Worm (Caenorhabditis elegans) whole organism, L2 larva: ENCODE measurements around the gene srw-22.

ENCODE experiments used
- C34F6.9 ChIP-seq: fragments of 150-350 bp; optimal IDR thresholded peaks from 2 replicates; lab custom pipeline; 2014; ENCODE audit warnings: missing biosample characterization, missing genetic modification characterization
- F13H6.1 ChIP-seq: sonication (generic microtip); optimal IDR thresholded peaks from 2 replicates; lab custom pipeline; 2016; ENCODE audit warnings: missing genetic modification characterization, missing compliant biosample characterization
- R02D3.7 ChIP-seq: fragments of 150-350 bp; optimal IDR thresholded peaks from 2 replicates; lab custom pipeline; 2014; ENCODE audit warnings: missing biosample characterization, missing genetic modification characterization
- Y55F3AM.14 ChIP-seq: fragments of 200-800 bp; sonication (Bioruptor generic); optimal IDR thresholded peaks from 2 replicates; lab custom pipeline; 2018; ENCODE audit warnings: mild to moderate bottlenecking, missing genetic modification characterization, missing compliant biosample characterization
- ZK546.5 ChIP-seq: sonication (generic microtip); optimal IDR thresholded peaks from 2 replicates; lab custom pipeline; 2017; ENCODE audit warnings: missing biosample characterization, missing genetic modification characterization
- alr-1 ChIP-seq: fragments of 150-350 bp; optimal IDR thresholded peaks from 2 replicates; lab custom pipeline; 2014; ENCODE audit warnings: missing biosample characterization, missing genetic modification characterization
- aly-2 ChIP-seq: fragments of 150-350 bp; optimal IDR thresholded peaks from 2 replicates; lab custom pipeline; 2014; ENCODE audit warnings: missing biosample characterization, missing genetic modification characterization
- ama-1 ChIP-seq: fragments of 150-350 bp; optimal IDR thresholded peaks from 2 replicates; lab custom pipeline; 2018; ENCODE audit warnings: inconsistent platforms
- blmp-1 ChIP-seq: sonication (generic microtip); optimal IDR thresholded peaks from 2 replicates; lab custom pipeline; 2017; ENCODE audit warnings: missing genetic modification characterization, mild to moderate bottlenecking, missing compliant biosample characterization, antibody characterized with exemption, moderate library complexity; ENCODE audit not compliant: insufficient read depth
- ceh-16 ChIP-seq: fragments of 150-350 bp; optimal IDR thresholded peaks from 2 replicates; lab custom pipeline; 2014; ENCODE audit warnings: missing biosample characterization, missing genetic modification characterization
- ceh-82 ChIP-seq: fragments of 150-350 bp; optimal IDR thresholded peaks from 2 replicates; lab custom pipeline; 2014; ENCODE audit warnings: missing biosample characterization, missing genetic modification characterization
- crh-2 ChIP-seq: sonication (generic microtip); optimal IDR thresholded peaks from 2 replicates; lab custom pipeline; 2017; ENCODE audit warnings: missing biosample characterization, missing genetic modification characterization
- dmd-4 ChIP-seq: sonication (generic microtip); optimal IDR thresholded peaks from 2 replicates; lab custom pipeline; 2017; ENCODE audit warnings: missing biosample characterization, missing genetic modification characterization
- egl-27 ChIP-seq: sonication (generic microtip); optimal IDR thresholded peaks from 3 replicates; lab custom pipeline; 2017; ENCODE audit warnings: missing biosample characterization, missing genetic modification reagents, missing genetic modification characterization
- elt-1 ChIP-seq: fragments of 150-350 bp; optimal IDR thresholded peaks from 2 replicates; lab custom pipeline; 2014; ENCODE audit warnings: missing biosample characterization, missing genetic modification characterization
- elt-3 ChIP-seq: sonication (generic microtip); optimal IDR thresholded peaks from 2 replicates; lab custom pipeline; 2017; ENCODE audit warnings: missing biosample characterization, missing genetic modification characterization
- fos-1 ChIP-seq: fragments of 150-350 bp; optimal IDR thresholded peaks from 2 replicates; lab custom pipeline; 2014; ENCODE audit warnings: missing biosample characterization, missing genetic modification characterization
- gmeb-1 ChIP-seq: fragments of 150-350 bp; optimal IDR thresholded peaks from 2 replicates; lab custom pipeline; 2014; ENCODE audit warnings: missing biosample characterization, missing genetic modification characterization
- lin-13 ChIP-seq: fragments of 150-350 bp; optimal IDR thresholded peaks from 2 replicates; lab custom pipeline; 2014; ENCODE audit warnings: missing biosample characterization, missing genetic modification reagents, missing genetic modification characterization
- lsy-2 ChIP-seq, 2 experiments: fragments of 150-350 bp in 1 of 2; sonication (generic microtip) in 1 of 2; optimal IDR thresholded peaks; 2 replicates each; lab custom pipeline; 2014 to 2017; ENCODE audit warnings: missing biosample characterization in 2 of 2, missing genetic modification characterization in 2 of 2
- mab-5 ChIP-seq: fragments of 150-350 bp; optimal IDR thresholded peaks from 2 replicates; lab custom pipeline; 2014; ENCODE audit warnings: missing biosample characterization, missing genetic modification characterization
- mbf-1 ChIP-seq: sonication (generic microtip); optimal IDR thresholded peaks from 2 replicates; lab custom pipeline; 2017; ENCODE audit warnings: missing biosample characterization, missing genetic modification characterization
- nhr-10 ChIP-seq: sonication (generic microtip); optimal IDR thresholded peaks from 2 replicates; lab custom pipeline; 2017; ENCODE audit warnings: missing biosample characterization, missing genetic modification characterization
- nhr-11 ChIP-seq: fragments of 150-350 bp; optimal IDR thresholded peaks from 2 replicates; lab custom pipeline; 2014; ENCODE audit warnings: missing biosample characterization, missing genetic modification characterization
- nhr-12 ChIP-seq: fragments of 150-350 bp; optimal IDR thresholded peaks from 2 replicates; lab custom pipeline; 2014; ENCODE audit warnings: missing biosample characterization, missing genetic modification characterization
- nhr-129 ChIP-seq: fragments of 150-350 bp; optimal IDR thresholded peaks from 2 replicates; lab custom pipeline; 2014; ENCODE audit warnings: missing biosample characterization, missing genetic modification characterization
- nhr-237 ChIP-seq: fragments of 150-350 bp; optimal IDR thresholded peaks from 2 replicates; lab custom pipeline; 2014; ENCODE audit warnings: missing biosample characterization, missing genetic modification characterization
- nhr-25 ChIP-seq: fragments of 150-350 bp; sonication (generic microtip); optimal IDR thresholded peaks from 3 replicates; lab custom pipeline; 2014; ENCODE audit warnings: missing biosample characterization, missing genetic modification characterization
- nhr-6 ChIP-seq: fragments of 150-350 bp; optimal IDR thresholded peaks from 2 replicates; lab custom pipeline; 2014; ENCODE audit warnings: missing biosample characterization, missing genetic modification characterization
- peb-1 ChIP-seq: fragments of 150-350 bp; optimal IDR thresholded peaks from 2 replicates; lab custom pipeline; 2014; ENCODE audit warnings: missing biosample characterization, missing genetic modification characterization
- skn-1 ChIP-seq: sonication (generic microtip); optimal IDR thresholded peaks from 2 replicates; lab custom pipeline; 2017; ENCODE audit warnings: missing biosample characterization, missing genetic modification characterization
- sma-3 ChIP-seq: sonication (generic microtip); optimal IDR thresholded peaks from 2 replicates; lab custom pipeline; 2016; ENCODE audit warnings: missing genetic modification reagents, missing genetic modification characterization, missing compliant biosample characterization
- sma-9 ChIP-seq, 2 experiments: fragments of 150-350 bp in 1 of 2; sonication (generic microtip) in 1 of 2; optimal IDR thresholded peaks; 2 replicates each; lab custom pipeline; 2014 to 2016; ENCODE audit warnings: missing genetic modification characterization in 2 of 2, mild to moderate bottlenecking in 1 of 2, missing biosample characterization in 1 of 2, missing compliant biosample characterization in 1 of 2, missing genetic modification reagents in 1 of 2, moderate library complexity in 1 of 2
- snpc-4 ChIP-seq: fragments of 150-350 bp; optimal IDR thresholded peaks from 2 replicates; lab custom pipeline; 2014; ENCODE audit warnings: missing biosample characterization, missing genetic modification characterization
- unc-39 ChIP-seq: fragments of 150-350 bp; optimal IDR thresholded peaks from 2 replicates; lab custom pipeline; 2014; ENCODE audit warnings: missing biosample characterization, missing genetic modification characterization
- unc-55 ChIP-seq: fragments of 150-350 bp; sonication (generic microtip); optimal IDR thresholded peaks from 3 replicates; lab custom pipeline; 2014; ENCODE audit warnings: missing biosample characterization, missing genetic modification reagents, missing genetic modification characterization
- unc-62 ChIP-seq: fragments of 150-350 bp; optimal IDR thresholded peaks from 2 replicates; lab custom pipeline; 2014; ENCODE audit warnings: missing biosample characterization, missing genetic modification reagents, missing genetic modification characterization
- zag-1 ChIP-seq: fragments of 150-350 bp; optimal IDR thresholded peaks from 2 replicates; lab custom pipeline; 2014; ENCODE audit warnings: missing biosample characterization, missing genetic modification characterization
- ztf-11 ChIP-seq: sonication (generic microtip); optimal IDR thresholded peaks from 2 replicates; lab custom pipeline; 2017; ENCODE audit warnings: missing biosample characterization, missing genetic modification characterization
- ztf-4 ChIP-seq: fragments of 150-350 bp; optimal IDR thresholded peaks from 2 replicates; lab custom pipeline; 2014; ENCODE audit warnings: missing biosample characterization, missing genetic modification characterization

srw-22 gene

ce11 chrV:15309011-15309410 is 40.6 kb downstream of the srw-22 start, which contains the start of gene srz-10:
TSS of gene srz-10 (minus strand) at chrV:15309098.
- TF ChIP-seq snpc-4 (tag; lab: Kevin White, UChicago) (no peak), sma-9 (GFP tag; optimal IDR thresholded peaks at IDR 0.05; lab: Kevin White, UChicago) (no peak), sma-9 (tag; optimal IDR thresholded peaks at IDR 0.05; lab: Kevin White, UChicago) (no peak), elt-1 (tag; lab: Kevin White, UChicago) (no peak), unc-62 (GFP tag; lab: Kevin White, UChicago) (no peak), nhr-11 (tag; lab: Kevin White, UChicago) (no peak), nhr-6 (no peak), dmd-4 (tag; lab: Kevin White, UChicago) (no peak), mab-5 (tag; lab: Kevin White, UChicago) (no peak), gmeb-1 (tag; lab: Kevin White, UChicago) (no peak), ZK546.5 (tag; lab: Kevin White, UChicago) (no peak), ama-1 (lab: Kevin White, UChicago) (no peak), nhr-237 (tag; lab: Kevin White, UChicago) (no peak), mbf-1 (tag; lab: Kevin White, UChicago) (no peak)

ce11 chrV:15310780-15311179 is 42.4 kb downstream of the srw-22 start, which contains the start of gene irld-62:
TSS of gene irld-62 (plus strand) at chrV:15311080.
- TF ChIP-seq Y55F3AM.14 (GFP tag; lab: Kevin White, UChicago) = no peak
- TF ChIP-seq nhr-129 = no peak
- no peak for TF ChIP-seq nhr-12 (tag; lab: Kevin White, UChicago)
- TF ChIP-seq F13H6.1 (tag; lab: Kevin White, UChicago) = no peak
- no peak for TF ChIP-seq ztf-11 (tag; lab: Kevin White, UChicago)
- no peak for TF ChIP-seq lin-13 (GFP tag; lab: Kevin White, UChicago)
- no peak for TF ChIP-seq nhr-11 (tag; lab: Kevin White, UChicago)

ce11 chrV:15313529-15313928 is 45.1 kb downstream of the srw-22 start:
- TF ChIP-seq mab-5 (tag; lab: Kevin White, UChicago) (no peak), gmeb-1 (tag; lab: Kevin White, UChicago) (no peak), ceh-82 (tag; lab: Kevin White, UChicago) (no peak), nhr-10 (tag; lab: Kevin White, UChicago) (no peak), aly-2 (tag; lab: Kevin White, UChicago) (no peak), nhr-11 (tag; lab: Kevin White, UChicago) (no peak), C34F6.9 (tag; lab: Kevin White, UChicago) (no peak), peb-1 (no peak), lsy-2 (tag; optimal IDR thresholded peaks at IDR 0.05; lab: Kevin White, UChicago) (no peak), mbf-1 (tag; lab: Kevin White, UChicago) (no peak), nhr-237 (tag; lab: Kevin White, UChicago) (no peak), sma-3 (GFP tag; lab: Kevin White, UChicago) (no peak), unc-39 (tag; lab: Kevin White, UChicago) (no peak), ama-1 (lab: Kevin White, UChicago) (no peak), ztf-4 (tag; lab: Kevin White, UChicago) (no peak)

ce11 chrV:15315827-15316527 is 47.6 kb downstream of the srw-22 start, which contains the start of the genes srt-22 and nhr-246:
TSS of gene srt-22 (minus strand) at chrV:15315927.
TSS of gene nhr-246 (plus strand) at chrV:15316477.
- no peak for TF ChIP-seq alr-1 (tag; lab: Kevin White, UChicago)

ce11 chrV:15318638-15319037 is 50.2 kb downstream of the srw-22 start, which contains the start of gene nhr-291:
TSS of gene nhr-291 (plus strand) at chrV:15318961.
- TF ChIP-seq zag-1 (tag; lab: Kevin White, UChicago) = no peak
- TF ChIP-seq aly-2 (tag; lab: Kevin White, UChicago) = no peak
- TF ChIP-seq skn-1 (tag; lab: Kevin White, UChicago) = no peak
- TF ChIP-seq ZK546.5 (tag; lab: Kevin White, UChicago) = no peak
- no peak for TF ChIP-seq mbf-1 (tag; lab: Kevin White, UChicago)
- no peak for TF ChIP-seq mab-5 (tag; lab: Kevin White, UChicago)
- peak; percentile 35 for TF ChIP-seq egl-27 (tag; lab: Kevin White, UChicago)
- no peak for TF ChIP-seq peb-1
- no peak for TF ChIP-seq alr-1 (tag; lab: Kevin White, UChicago)
- no peak for TF ChIP-seq Y55F3AM.14 (GFP tag; lab: Kevin White, UChicago)
- TF ChIP-seq ceh-82 (tag; lab: Kevin White, UChicago) = no peak
- no peak for TF ChIP-seq nhr-6
- no peak for TF ChIP-seq ama-1 (lab: Kevin White, UChicago)
- TF ChIP-seq R02D3.7 (tag; lab: Kevin White, UChicago) = no peak
- no peak for TF ChIP-seq nhr-129
- TF ChIP-seq lin-13 (GFP tag; lab: Kevin White, UChicago) = no peak
- TF ChIP-seq unc-55 (GFP tag; lab: Kevin White, UChicago) = no peak
- peak; percentile 99 for TF ChIP-seq fos-1 (tag; lab: Kevin White, UChicago)
- no peak for TF ChIP-seq ztf-4 (tag; lab: Kevin White, UChicago)
- no peak for TF ChIP-seq blmp-1 (tag; lab: Kevin White, UChicago)
- TF ChIP-seq sma-9 (GFP tag; optimal IDR thresholded peaks at IDR 0.05; lab: Kevin White, UChicago) = peak; percentile 79
- TF ChIP-seq sma-9 (tag; optimal IDR thresholded peaks at IDR 0.05; lab: Kevin White, UChicago) = no peak
- no peak for TF ChIP-seq nhr-12 (tag; lab: Kevin White, UChicago)
- no peak for TF ChIP-seq unc-39 (tag; lab: Kevin White, UChicago)
- no peak for TF ChIP-seq nhr-25
- peak; percentile 34 for TF ChIP-seq crh-2 (tag; lab: Kevin White, UChicago)
- no peak for TF ChIP-seq ceh-16 (tag; lab: Kevin White, UChicago)
- peak; percentile 42 for TF ChIP-seq gmeb-1 (tag; lab: Kevin White, UChicago)
- no peak for TF ChIP-seq elt-3
- no peak for TF ChIP-seq dmd-4 (tag; lab: Kevin White, UChicago)
- no peak for TF ChIP-seq ztf-11 (tag; lab: Kevin White, UChicago)
